Worm (Caenorhabditis elegans) whole organism, L2 larva: ENCODE results near the gene F11D5.5.

Experiments
- F13H6.1 ChIP-seq: sonication (generic microtip); optimal IDR thresholded peaks from 2 replicates; lab custom pipeline; 2016; ENCODE audit warnings: missing genetic modification characterization, missing compliant biosample characterization
- Y55F3AM.14 ChIP-seq: fragments of 200-800 bp; sonication (Bioruptor generic); optimal IDR thresholded peaks from 2 replicates; lab custom pipeline; 2018; ENCODE audit warnings: mild to moderate bottlenecking, missing genetic modification characterization, missing compliant biosample characterization
- aly-2 ChIP-seq: fragments of 150-350 bp; optimal IDR thresholded peaks from 2 replicates; lab custom pipeline; 2014; ENCODE audit warnings: missing biosample characterization, missing genetic modification characterization
- ama-1 ChIP-seq: fragments of 150-350 bp; optimal IDR thresholded peaks from 2 replicates; lab custom pipeline; 2018; ENCODE audit warnings: inconsistent platforms
- blmp-1 ChIP-seq: sonication (generic microtip); optimal IDR thresholded peaks from 2 replicates; lab custom pipeline; 2017; ENCODE audit warnings: missing genetic modification characterization, mild to moderate bottlenecking, missing compliant biosample characterization, antibody characterized with exemption, moderate library complexity; ENCODE audit not compliant: insufficient read depth
- ceh-82 ChIP-seq: fragments of 150-350 bp; optimal IDR thresholded peaks from 2 replicates; lab custom pipeline; 2014; ENCODE audit warnings: missing biosample characterization, missing genetic modification characterization
- crh-2 ChIP-seq: sonication (generic microtip); optimal IDR thresholded peaks from 2 replicates; lab custom pipeline; 2017; ENCODE audit warnings: missing biosample characterization, missing genetic modification characterization
- dmd-4 ChIP-seq: sonication (generic microtip); optimal IDR thresholded peaks from 2 replicates; lab custom pipeline; 2017; ENCODE audit warnings: missing biosample characterization, missing genetic modification characterization
- egl-27 ChIP-seq: sonication (generic microtip); optimal IDR thresholded peaks from 3 replicates; lab custom pipeline; 2017; ENCODE audit warnings: missing biosample characterization, missing genetic modification reagents, missing genetic modification characterization
- elt-3 ChIP-seq: sonication (generic microtip); optimal IDR thresholded peaks from 2 replicates; lab custom pipeline; 2017; ENCODE audit warnings: missing biosample characterization, missing genetic modification characterization
- fos-1 ChIP-seq: fragments of 150-350 bp; optimal IDR thresholded peaks from 2 replicates; lab custom pipeline; 2014; ENCODE audit warnings: missing biosample characterization, missing genetic modification characterization
- gmeb-1 ChIP-seq: fragments of 150-350 bp; optimal IDR thresholded peaks from 2 replicates; lab custom pipeline; 2014; ENCODE audit warnings: missing biosample characterization, missing genetic modification characterization
- lin-11 ChIP-seq: fragments of 150-350 bp; sonication (generic microtip); optimal IDR thresholded peaks from 2 replicates; lab custom pipeline; 2014; ENCODE audit warnings: missing biosample characterization, missing genetic modification characterization, inconsistent platforms, mixed read lengths
- lin-13 ChIP-seq: fragments of 150-350 bp; optimal IDR thresholded peaks from 2 replicates; lab custom pipeline; 2014; ENCODE audit warnings: missing biosample characterization, missing genetic modification reagents, missing genetic modification characterization
- lsy-2 ChIP-seq, 2 experiments: fragments of 150-350 bp in 1 of 2; sonication (generic microtip) in 1 of 2; optimal IDR thresholded peaks; 2 replicates each; lab custom pipeline; 2014 to 2017; ENCODE audit warnings: missing biosample characterization in 2 of 2, missing genetic modification characterization in 2 of 2
- mab-5 ChIP-seq: fragments of 150-350 bp; optimal IDR thresholded peaks from 2 replicates; lab custom pipeline; 2014; ENCODE audit warnings: missing biosample characterization, missing genetic modification characterization
- mbf-1 ChIP-seq: sonication (generic microtip); optimal IDR thresholded peaks from 2 replicates; lab custom pipeline; 2017; ENCODE audit warnings: missing biosample characterization, missing genetic modification characterization
- mdl-1 ChIP-seq, 2 experiments: fragments of 150-350 bp in 1 of 2; sonication (generic microtip) in 1 of 2; optimal IDR thresholded peaks; 2 replicates each; lab custom pipeline; 2017; ENCODE audit warnings: missing biosample characterization in 2 of 2, missing genetic modification characterization in 2 of 2
- nhr-10 ChIP-seq: sonication (generic microtip); optimal IDR thresholded peaks from 2 replicates; lab custom pipeline; 2017; ENCODE audit warnings: missing biosample characterization, missing genetic modification characterization
- nhr-11 ChIP-seq: fragments of 150-350 bp; optimal IDR thresholded peaks from 2 replicates; lab custom pipeline; 2014; ENCODE audit warnings: missing biosample characterization, missing genetic modification characterization
- nhr-12 ChIP-seq: fragments of 150-350 bp; optimal IDR thresholded peaks from 2 replicates; lab custom pipeline; 2014; ENCODE audit warnings: missing biosample characterization, missing genetic modification characterization
- nhr-129 ChIP-seq: fragments of 150-350 bp; optimal IDR thresholded peaks from 2 replicates; lab custom pipeline; 2014; ENCODE audit warnings: missing biosample characterization, missing genetic modification characterization
- nhr-21 ChIP-seq: fragments of 150-350 bp; optimal IDR thresholded peaks from 2 replicates; lab custom pipeline; 2014; ENCODE audit warnings: missing biosample characterization, missing genetic modification characterization
- nhr-25 ChIP-seq: fragments of 150-350 bp; sonication (generic microtip); optimal IDR thresholded peaks from 3 replicates; lab custom pipeline; 2014; ENCODE audit warnings: missing biosample characterization, missing genetic modification characterization
- nhr-6 ChIP-seq: fragments of 150-350 bp; optimal IDR thresholded peaks from 2 replicates; lab custom pipeline; 2014; ENCODE audit warnings: missing biosample characterization, missing genetic modification characterization
- nhr-77 ChIP-seq: fragments of 150-350 bp; optimal IDR thresholded peaks from 2 replicates; lab custom pipeline; 2014; ENCODE audit warnings: missing biosample characterization, missing genetic modification characterization
- sem-4 ChIP-seq: fragments of 150-350 bp; optimal IDR thresholded peaks from 2 replicates; lab custom pipeline; 2014; ENCODE audit warnings: missing biosample characterization, missing genetic modification reagents, missing genetic modification characterization
- skn-1 ChIP-seq: sonication (generic microtip); optimal IDR thresholded peaks from 2 replicates; lab custom pipeline; 2017; ENCODE audit warnings: missing biosample characterization, missing genetic modification characterization
- sma-3 ChIP-seq: sonication (generic microtip); optimal IDR thresholded peaks from 2 replicates; lab custom pipeline; 2016; ENCODE audit warnings: missing genetic modification reagents, missing genetic modification characterization, missing compliant biosample characterization
- sma-9 ChIP-seq, 2 experiments: fragments of 150-350 bp in 1 of 2; sonication (generic microtip) in 1 of 2; optimal IDR thresholded peaks; 2 replicates each; lab custom pipeline; 2014 to 2016; ENCODE audit warnings: missing genetic modification characterization in 2 of 2, mild to moderate bottlenecking in 1 of 2, missing biosample characterization in 1 of 2, missing compliant biosample characterization in 1 of 2, missing genetic modification reagents in 1 of 2, moderate library complexity in 1 of 2
- snpc-4 ChIP-seq: fragments of 150-350 bp; optimal IDR thresholded peaks from 2 replicates; lab custom pipeline; 2014; ENCODE audit warnings: missing biosample characterization, missing genetic modification characterization
- unc-55 ChIP-seq: fragments of 150-350 bp; sonication (generic microtip); optimal IDR thresholded peaks from 3 replicates; lab custom pipeline; 2014; ENCODE audit warnings: missing biosample characterization, missing genetic modification reagents, missing genetic modification characterization
- unc-62 ChIP-seq: fragments of 150-350 bp; optimal IDR thresholded peaks from 2 replicates; lab custom pipeline; 2014; ENCODE audit warnings: missing biosample characterization, missing genetic modification reagents, missing genetic modification characterization
- zag-1 ChIP-seq: fragments of 150-350 bp; optimal IDR thresholded peaks from 2 replicates; lab custom pipeline; 2014; ENCODE audit warnings: missing biosample characterization, missing genetic modification characterization
- ztf-1 ChIP-seq: fragments of 200-800 bp; sonication (Bioruptor generic); conservative IDR thresholded peaks from 2 replicates; pipeline ENCODE4 v1.3.6; 2022; ENCODE audit warnings: missing genetic modification characterization, missing compliant biosample characterization
- ztf-11 ChIP-seq: sonication (generic microtip); optimal IDR thresholded peaks from 2 replicates; lab custom pipeline; 2017; ENCODE audit warnings: missing biosample characterization, missing genetic modification characterization
- ztf-4 ChIP-seq: fragments of 150-350 bp; optimal IDR thresholded peaks from 2 replicates; lab custom pipeline; 2014; ENCODE audit warnings: missing biosample characterization, missing genetic modification characterization

The F11D5.5 gene

ce11 chrX:3301770-3302169 is at the start of gene F11D5.5:
TSS of gene F11D5.5 (plus strand) at chrX:3302070.
- no peak for TF ChIP-seq F13H6.1 (tag; lab: Kevin White, UChicago)
- no peak for TF ChIP-seq snpc-4 (tag; lab: Kevin White, UChicago)
- no peak for TF ChIP-seq mdl-1 (tag; optimal IDR thresholded peaks at IDR 0.05; lab: Kevin White, UChicago)
- TF ChIP-seq nhr-25: no peak
- TF ChIP-seq unc-62: no peak
- TF ChIP-seq ztf-1 (GFP tag; lab: Robert Waterston, UW): no peak
- TF ChIP-seq sma-3 (GFP tag; lab: Kevin White, UChicago): no peak
- TF ChIP-seq skn-1 (tag; lab: Kevin White, UChicago): no peak
- TF ChIP-seq zag-1 (tag; lab: Kevin White, UChicago): no peak
- TF ChIP-seq nhr-12 (tag; lab: Kevin White, UChicago): no peak
- TF ChIP-seq ceh-82 (tag; lab: Kevin White, UChicago): no peak
- TF ChIP-seq dmd-4 (tag; lab: Kevin White, UChicago): no peak
- TF ChIP-seq, all 48 proteins: peak for 0

- TF ChIP-seq lin-13 (GFP tag; lab: Kevin White, UChicago) (no peak), nhr-10 (tag; lab: Kevin White, UChicago) (no peak), elt-3 (tag; lab: Kevin White, UChicago) (no peak), egl-27 (tag; lab: Kevin White, UChicago) (no peak), ztf-11 (tag; lab: Kevin White, UChicago) (no peak), crh-2 (tag; lab: Kevin White, UChicago) (no peak), unc-55 (no peak), skn-1 (tag; lab: Kevin White, UChicago) (no peak), nhr-129 (tag; lab: Kevin White, UChicago) (no peak), F13H6.1 (tag; lab: Kevin White, UChicago) (no peak), zag-1 (tag; lab: Kevin White, UChicago) (no peak), nhr-21 (tag; lab: Kevin White, UChicago) (no peak), sem-4 (tag; lab: Kevin White, UChicago) (no peak), lin-11 (no peak), Y55F3AM.14 (GFP tag; lab: Kevin White, UChicago) (no peak), nhr-11 (tag; lab: Kevin White, UChicago) (no peak), mbf-1 (tag; lab: Kevin White, UChicago) (no peak), nhr-6 (tag; lab: Kevin White, UChicago) (no peak), ztf-4 (tag; lab: Kevin White, UChicago) (no peak), nhr-25 (no peak)
Observed at ce11 chrX:3252500-3252899, 49.4 kb upstream of the F11D5.5 start, which contains the start of gene tba-9. TSS of gene tba-9 (plus strand) at chrX:3252800.

ce11 chrX:3256784-3257493 is 44.9 kb upstream of the F11D5.5 start, which contains the start of gene lbp-3:
TSS of gene lbp-3 (plus strand) at chrX:3257372.
- TF ChIP-seq gmeb-1 (tag; lab: Kevin White, UChicago) (peak; percentile 33), fos-1 (tag; lab: Kevin White, UChicago) (peak; percentile 98), lsy-2 (tag; optimal IDR thresholded peaks at IDR 0.05; lab: Kevin White, UChicago) (peak in 1 of 2 experiments; percentile 30), mab-5 (tag; lab: Kevin White, UChicago) (peak; percentile 53), nhr-129 (tag; lab: Kevin White, UChicago) (peak; percentile 99), sma-9 (GFP tag; optimal IDR thresholded peaks at IDR 0.05; lab: Kevin White, UChicago) (peak; percentile 82), sma-9 (tag; optimal IDR thresholded peaks at IDR 0.05; lab: Kevin White, UChicago) (no peak), crh-2 (tag; lab: Kevin White, UChicago) (peak; percentile 85), dmd-4 (tag; lab: Kevin White, UChicago) (no peak), lin-11 (no peak), ztf-4 (tag; lab: Kevin White, UChicago) (no peak), F13H6.1 (tag; lab: Kevin White, UChicago) (peak; percentile 37), sma-3 (GFP tag; lab: Kevin White, UChicago) (peak; percentile 17), elt-3 (tag; lab: Kevin White, UChicago) (no peak)

- no peak for TF ChIP-seq nhr-77 (tag; lab: Kevin White, UChicago)
- TF ChIP-seq unc-55: no peak
- TF ChIP-seq Y55F3AM.14 (GFP tag; lab: Kevin White, UChicago): no peak
- no peak for TF ChIP-seq nhr-6 (tag; lab: Kevin White, UChicago)
- no peak for TF ChIP-seq aly-2 (tag; lab: Kevin White, UChicago)
- no peak for TF ChIP-seq crh-2 (tag; lab: Kevin White, UChicago)
- TF ChIP-seq mdl-1 (tag; optimal IDR thresholded peaks at IDR 0.05; lab: Kevin White, UChicago): no peak
- no peak for TF ChIP-seq skn-1 (tag; lab: Kevin White, UChicago)
- no peak for TF ChIP-seq nhr-11 (tag; lab: Kevin White, UChicago)
- no peak for TF ChIP-seq nhr-21 (tag; lab: Kevin White, UChicago)
- no peak for TF ChIP-seq nhr-25
- no peak for TF ChIP-seq blmp-1 (tag; lab: Kevin White, UChicago)
- TF ChIP-seq nhr-129 (tag; lab: Kevin White, UChicago): no peak
- TF ChIP-seq unc-62: no peak
- TF ChIP-seq ama-1 (lab: Kevin White, UChicago): no peak
- no peak for TF ChIP-seq lsy-2 (tag; optimal IDR thresholded peaks at IDR 0.05; lab: Kevin White, UChicago)
- TF ChIP-seq lin-11: no peak
- TF ChIP-seq sma-3 (GFP tag; lab: Kevin White, UChicago): no peak
Observed at ce11 chrX:3258842-3259241, 43.0 kb upstream of the F11D5.5 start, which contains the start of gene lbp-1. TSS of gene lbp-1 (plus strand) at chrX:3259142.
